Fruit fly (Drosophila melanogaster) whole organism, wandering third instar larva: Measurements from ENCODE around the gene Npc2a.

Source experiments
- CG32264 ChIP-seq: fragments of 200-800 bp; sonication (Bioruptor generic); optimal IDR thresholded peaks from 2 replicates; lab custom pipeline; 2016; ENCODE audit warnings: missing biosample characterization, missing genetic modification characterization
- CG9705 ChIP-seq: fragments of 200-800 bp; sonication (Bioruptor generic); optimal IDR thresholded peaks from 2 replicates; lab custom pipeline; 2018; ENCODE audit warnings: missing biosample characterization, mild to moderate bottlenecking, missing genetic modification characterization
- Dif ChIP-seq: fragments of 200-275, 200-300 bp; sonication (Bioruptor generic); optimal IDR thresholded peaks from 2 replicates; lab custom pipeline; 2018; ENCODE audit warnings: missing biosample characterization, missing genetic modification characterization; ENCODE audit not compliant: partially characterized antibody
- GATAd ChIP-seq: sonication (Bioruptor generic); optimal IDR thresholded peaks from 2 replicates; lab custom pipeline; 2016; ENCODE audit warnings: missing biosample characterization, missing genetic modification characterization
- HLH106 ChIP-seq: fragments of 200-800 bp; optimal IDR thresholded peaks from 3 replicates; lab custom pipeline; 2019; ENCODE audit warnings: missing biosample characterization, mild to moderate bottlenecking, missing genetic modification characterization, moderate library complexity
- Hnf4 ChIP-seq: fragments of 200-800 bp; sonication (Bioruptor generic); optimal IDR thresholded peaks from 2 replicates; lab custom pipeline; 2016; ENCODE audit warnings: missing biosample characterization, mild to moderate bottlenecking, missing genetic modification characterization
- Hr78 ChIP-seq: fragments of >200 bp; optimal IDR thresholded peaks from 2 replicates; lab custom pipeline; 2017; ENCODE audit warnings: missing biosample characterization, missing genetic modification characterization
- Hr83 ChIP-seq: fragments of 200-300 bp; sonication (Bioruptor generic); optimal IDR thresholded peaks from 2 replicates; lab custom pipeline; 2016; ENCODE audit warnings: missing biosample characterization, mild to moderate bottlenecking, missing genetic modification characterization, moderate library complexity; ENCODE audit not compliant: poor library complexity, severe bottlenecking
- Jra ChIP-seq: sonication (Bioruptor generic); optimal IDR thresholded peaks from 2 replicates; lab custom pipeline; 2016; ENCODE audit warnings: missing biosample characterization, missing genetic modification characterization
- Mio ChIP-seq: sonication (Bioruptor generic); optimal IDR thresholded peaks from 2 replicates; lab custom pipeline; 2016; ENCODE audit warnings: missing biosample characterization, missing genetic modification characterization
- Myc ChIP-seq: fragments of >200 bp; optimal IDR thresholded peaks from 2 replicates; lab custom pipeline; 2017
- N ChIP-seq: fragments of >200 bp; optimal IDR thresholded peaks from 2 replicates; lab custom pipeline; 2018; ENCODE audit warnings: missing biosample characterization, missing external identifiers, missing genetic modification characterization
- OdsH ChIP-seq: fragments of 200-800 bp; sonication (Bioruptor generic); optimal IDR thresholded peaks from 2 replicates; lab custom pipeline; 2016; ENCODE audit warnings: missing biosample characterization, mild to moderate bottlenecking, missing genetic modification characterization
- Rel ChIP-seq, 2 experiments: fragments of 200-800 bp; sonication (Bioruptor generic) in 1 of 2; optimal IDR thresholded peaks; 2 replicates in 1 of 2; 3 replicates in 1 of 2; lab custom pipeline; 2016 to 2019; ENCODE audit warnings: mild to moderate bottlenecking in 2 of 2, missing biosample characterization in 2 of 2, missing genetic modification characterization in 2 of 2, moderate library complexity in 1 of 2
- Sp1 ChIP-seq: fragments of 200-800 bp; sonication (Bioruptor generic); optimal IDR thresholded peaks from 3 replicates; lab custom pipeline; 2019; ENCODE audit warnings: missing biosample characterization, mild to moderate bottlenecking, missing genetic modification characterization, moderate library complexity
- Vsx2 ChIP-seq: fragments of 200-300, 225-300 bp; sonication (Bioruptor generic); optimal IDR thresholded peaks from 2 replicates; lab custom pipeline; 2018; ENCODE audit warnings: missing biosample characterization, missing genetic modification characterization; ENCODE audit not compliant: partially characterized antibody
- br ChIP-seq: fragments of 200-800 bp; sonication (Bioruptor generic); optimal IDR thresholded peaks from 2 replicates; lab custom pipeline; 2016; ENCODE audit warnings: missing biosample characterization, missing genetic modification characterization
- brk ChIP-seq: fragments of 200-800 bp; sonication (Bioruptor generic); optimal IDR thresholded peaks from 2 replicates; lab custom pipeline; 2016; ENCODE audit warnings: missing biosample characterization, mild to moderate bottlenecking, missing genetic modification characterization
- dmrt93B ChIP-seq: fragments of 200-800 bp; sonication (Bioruptor generic); optimal IDR thresholded peaks from 2 replicates; lab custom pipeline; 2018; ENCODE audit warnings: missing biosample characterization, mild to moderate bottlenecking, missing genetic modification characterization
- dsf ChIP-seq: sonication (Bioruptor generic); optimal IDR thresholded peaks from 2 replicates; lab custom pipeline; 2016; ENCODE audit warnings: missing biosample characterization, missing genetic modification characterization, borderline replicate concordance
- ey ChIP-seq: fragments of 200-800 bp; sonication (Bioruptor generic); optimal IDR thresholded peaks from 2 replicates; lab custom pipeline; 2016; ENCODE audit warnings: missing biosample characterization, missing genetic modification characterization
- foxo ChIP-seq, 2 experiments: fragments of 200-800 bp; sonication (Bioruptor generic); optimal IDR thresholded peaks; 2 replicates in 1 of 2; 3 replicates in 1 of 2; lab custom pipeline; 2016 to 2017; ENCODE audit warnings: missing biosample characterization in 2 of 2, missing genetic modification characterization in 2 of 2
- fru ChIP-seq: fragments of 200-800 bp; sonication (Bioruptor generic); optimal IDR thresholded peaks from 3 replicates; lab custom pipeline; 2016; ENCODE audit warnings: missing biosample characterization, mild to moderate bottlenecking, missing genetic modification characterization
- h ChIP-seq: fragments of 200-800 bp; sonication (Bioruptor generic); optimal IDR thresholded peaks from 3 replicates; lab custom pipeline; 2016; ENCODE audit warnings: missing biosample characterization, mild to moderate bottlenecking, missing genetic modification characterization
- jim ChIP-seq: fragments of 175-275, 200-325 bp; sonication (Bioruptor generic); optimal IDR thresholded peaks from 2 replicates; lab custom pipeline; 2016; ENCODE audit warnings: missing biosample characterization, mild to moderate bottlenecking, missing genetic modification characterization
- pan ChIP-seq: fragments of >200 bp; optimal IDR thresholded peaks from 2 replicates; lab custom pipeline; 2017
- psq ChIP-seq: fragments of 200-800 bp; sonication (Bioruptor generic); optimal IDR thresholded peaks from 3 replicates; lab custom pipeline; 2017; ENCODE audit warnings: missing biosample characterization, mild to moderate bottlenecking, missing genetic modification characterization, moderate library complexity
- rgr ChIP-seq: fragments of 200-800 bp; sonication (Bioruptor generic); optimal IDR thresholded peaks from 3 replicates; lab custom pipeline; 2016; ENCODE audit warnings: missing biosample characterization, mild to moderate bottlenecking, missing genetic modification characterization
- sage ChIP-seq: fragments of 200-800 bp; sonication (Bioruptor generic); optimal IDR thresholded peaks from 2 replicates; lab custom pipeline; 2016; ENCODE audit warnings: missing biosample characterization, mild to moderate bottlenecking, missing genetic modification characterization
- sv ChIP-seq: fragments of 200-800 bp; sonication (Bioruptor generic); optimal IDR thresholded peaks from 3 replicates; lab custom pipeline; 2016; ENCODE audit warnings: missing biosample characterization, missing genetic modification characterization
- tai ChIP-seq: sonication (Bioruptor generic); optimal IDR thresholded peaks from 2 replicates; lab custom pipeline; 2016; ENCODE audit warnings: missing biosample characterization, missing genetic modification characterization
- usp ChIP-seq: fragments of >200 bp; optimal IDR thresholded peaks from 2 replicates; lab custom pipeline; 2017; ENCODE audit warnings: missing biosample characterization, missing genetic modification characterization
- woc ChIP-seq: sonication (Bioruptor generic); optimal IDR thresholded peaks from 2 replicates; lab custom pipeline; 2016; ENCODE audit warnings: missing biosample characterization, mild to moderate bottlenecking, missing genetic modification characterization

Gene Npc2a

dm6 chr2L:1980708-1981339, 7.3 kb upstream of the Npc2a start, which contains the start of the genes CG15356 and CG15362:
CG15356 (minus strand) TSS chr2L:1980755.
CG15362 (plus strand) TSS chr2L:1981176.
- TF ChIP-seq N (GFP tag; lab: Kevin White, UChicago) (no peak), rgr (GFP tag; lab: Kevin White, UChicago) (peak; percentile 6), CG9705 (GFP tag; lab: Kevin White, UChicago) (peak; percentile 39), ey (GFP tag; lab: Kevin White, UChicago) (no peak), Hnf4 (GFP tag; lab: Kevin White, UChicago) (no peak), br (GFP tag; lab: Kevin White, UChicago) (no peak), HLH106 (tag; lab: Kevin White, UChicago) (peak; percentile 42), Myc (lab: Kevin White, UChicago) (no peak), woc (GFP tag; lab: Kevin White, UChicago) (peak; percentile 48), sage (GFP tag; lab: Kevin White, UChicago) (peak; percentile 77), fru (GFP tag; lab: Kevin White, UChicago) (peak; percentile 13), Sp1 (GFP tag; lab: Kevin White, UChicago) (peak; percentile 25), Hr83 (GFP tag; lab: Kevin White, UChicago) (peak; percentile 63), Vsx2 (GFP tag; lab: Kevin White, UChicago) (no peak), CG32264 (GFP tag; lab: Kevin White, UChicago) (peak; percentile 14), h (GFP tag; lab: Kevin White, UChicago) (peak; percentile 57), usp (no peak), brk (GFP tag; lab: Kevin White, UChicago) (no peak), sv (GFP tag; lab: Kevin White, UChicago) (no peak), pan (lab: Kevin White, UChicago) (no peak), Hr78 (GFP tag; lab: Kevin White, UChicago) (no peak), OdsH (GFP tag; lab: Kevin White, UChicago) (no peak), Dif (GFP tag; lab: Kevin White, UChicago) (no peak), foxo (GFP tag; optimal IDR thresholded peaks at IDR 0.05; lab: Kevin White, UChicago) (peak in 1 of 2 experiments; percentile 31)

- no peak for TF ChIP-seq HLH106 (tag; lab: Kevin White, UChicago)
- TF ChIP-seq br (GFP tag; lab: Kevin White, UChicago), result peak; percentile 16
- peak; percentile 3 for TF ChIP-seq sv (GFP tag; lab: Kevin White, UChicago)
- TF ChIP-seq tai (GFP tag; lab: Kevin White, UChicago), result no peak
- TF ChIP-seq jim (GFP tag; lab: Kevin White, UChicago), result no peak
- TF ChIP-seq rgr (GFP tag; lab: Kevin White, UChicago), result peak; percentile 15
- TF ChIP-seq N (GFP tag; lab: Kevin White, UChicago), result no peak
- TF ChIP-seq Myc (lab: Kevin White, UChicago), result no peak
- TF ChIP-seq psq (GFP tag; lab: Kevin White, UChicago), result no peak
- no peak for TF ChIP-seq fru (GFP tag; lab: Kevin White, UChicago)
- TF ChIP-seq OdsH (GFP tag; lab: Kevin White, UChicago), result no peak
- TF ChIP-seq sage (GFP tag; lab: Kevin White, UChicago), result peak; percentile 32
- peak; percentile 18 for TF ChIP-seq h (GFP tag; lab: Kevin White, UChicago)
- TF ChIP-seq Jra (GFP tag; lab: Kevin White, UChicago), result no peak
- TF ChIP-seq foxo (GFP tag; optimal IDR thresholded peaks at IDR 0.05; lab: Kevin White, UChicago), result peak in 1 of 2 experiments; percentile 33
- TF ChIP-seq Rel (GFP tag; optimal IDR thresholded peaks at IDR 0.05; lab: Kevin White, UChicago), result no peak
- peak; percentile 68 for TF ChIP-seq Rel (tag; optimal IDR thresholded peaks at IDR 0.05; lab: Kevin White, UChicago)
- TF ChIP-seq Hr83 (GFP tag; lab: Kevin White, UChicago), result peak; percentile 39
These were observed 6.2 kb upstream of the Npc2a start, which contains the start of gene CG7289 for dm6 chr2L:1981726-1982367. CG7289 (plus strand) TSS chr2L:1982217.

- TF ChIP-seq dmrt93B (peak; percentile 19), foxo (GFP tag; optimal IDR thresholded peaks at IDR 0.05; lab: Kevin White, UChicago) (peak in 1 of 2 experiments; percentile 78), psq (GFP tag; lab: Kevin White, UChicago) (peak; percentile 16), N (GFP tag; lab: Kevin White, UChicago) (no peak), Myc (lab: Kevin White, UChicago) (no peak), sage (GFP tag; lab: Kevin White, UChicago) (no peak), OdsH (GFP tag; lab: Kevin White, UChicago) (peak; percentile 67), HLH106 (tag; lab: Kevin White, UChicago) (peak; percentile 61), jim (GFP tag; lab: Kevin White, UChicago) (no peak), fru (GFP tag; lab: Kevin White, UChicago) (peak; percentile 78), br (GFP tag; lab: Kevin White, UChicago) (peak; percentile 74), CG32264 (GFP tag; lab: Kevin White, UChicago) (no peak), brk (GFP tag; lab: Kevin White, UChicago) (no peak), Hr83 (GFP tag; lab: Kevin White, UChicago) (peak; percentile 63), woc (GFP tag; lab: Kevin White, UChicago) (peak; percentile 72), sv (GFP tag; lab: Kevin White, UChicago) (peak; percentile 34), pan (lab: Kevin White, UChicago) (no peak), ey (GFP tag; lab: Kevin White, UChicago) (peak; percentile 59), dsf (GFP tag; lab: Kevin White, UChicago) (no peak), Hr78 (GFP tag; lab: Kevin White, UChicago) (no peak), GATAd (no peak), Jra (GFP tag; lab: Kevin White, UChicago) (no peak), Vsx2 (GFP tag; lab: Kevin White, UChicago) (no peak), Rel (GFP tag; optimal IDR thresholded peaks at IDR 0.05; lab: Kevin White, UChicago) (no peak), Rel (tag; optimal IDR thresholded peaks at IDR 0.05; lab: Kevin White, UChicago) (peak; percentile 61), tai (GFP tag; lab: Kevin White, UChicago) (no peak), Mio (GFP tag; lab: Kevin White, UChicago) (peak; percentile 62), rgr (GFP tag; lab: Kevin White, UChicago) (peak; percentile 70)
These were observed 1.5 kb upstream of the Npc2a start for dm6 chr2L:1986343-1987280.
